Worm (Caenorhabditis elegans) whole organism, L1 larva: ENCODE results near the gene ebp-1.

Experiments used
- C04F5.9 ChIP-seq: sonication (generic microtip); optimal IDR thresholded peaks from 2 replicates; lab custom pipeline; 2016; ENCODE audit warnings: missing genetic modification characterization, missing compliant biosample characterization
- blmp-1 ChIP-seq: fragments of 150-350 bp; optimal IDR thresholded peaks from 2 replicates; lab custom pipeline; 2014; ENCODE audit warnings: missing biosample characterization, missing genetic modification characterization
- ces-1 ChIP-seq: fragments of 150-350 bp; optimal IDR thresholded peaks from 2 replicates; lab custom pipeline; 2014; ENCODE audit warnings: missing biosample characterization, missing genetic modification reagents, missing genetic modification characterization
- fos-1 ChIP-seq: fragments of 150-350 bp; optimal IDR thresholded peaks from 2 replicates; lab custom pipeline; 2014; ENCODE audit warnings: missing biosample characterization, missing genetic modification characterization
- hlh-17 ChIP-seq: fragments of 200-800 bp; sonication (Bioruptor generic); optimal IDR thresholded peaks from 2 replicates; lab custom pipeline; 2018; ENCODE audit warnings: missing genetic modification characterization, mild to moderate bottlenecking, missing compliant biosample characterization, moderate library complexity, borderline replicate concordance
- nhr-76 ChIP-seq: sonication (generic microtip); optimal IDR thresholded peaks from 2 replicates; lab custom pipeline; 2017; ENCODE audit warnings: missing biosample characterization, missing genetic modification characterization
- nhr-77 ChIP-seq: fragments of 150-350 bp; optimal IDR thresholded peaks from 2 replicates; lab custom pipeline; 2014; ENCODE audit warnings: missing biosample characterization, missing genetic modification characterization
- tbx-2 ChIP-seq: sonication (generic microtip); optimal IDR thresholded peaks from 2 replicates; lab custom pipeline; 2016; ENCODE audit warnings: missing genetic modification characterization, missing compliant biosample characterization
- zag-1 ChIP-seq: fragments of 150-350 bp; optimal IDR thresholded peaks from 2 replicates; lab custom pipeline; 2014; ENCODE audit warnings: missing biosample characterization, missing genetic modification characterization

DNA sequence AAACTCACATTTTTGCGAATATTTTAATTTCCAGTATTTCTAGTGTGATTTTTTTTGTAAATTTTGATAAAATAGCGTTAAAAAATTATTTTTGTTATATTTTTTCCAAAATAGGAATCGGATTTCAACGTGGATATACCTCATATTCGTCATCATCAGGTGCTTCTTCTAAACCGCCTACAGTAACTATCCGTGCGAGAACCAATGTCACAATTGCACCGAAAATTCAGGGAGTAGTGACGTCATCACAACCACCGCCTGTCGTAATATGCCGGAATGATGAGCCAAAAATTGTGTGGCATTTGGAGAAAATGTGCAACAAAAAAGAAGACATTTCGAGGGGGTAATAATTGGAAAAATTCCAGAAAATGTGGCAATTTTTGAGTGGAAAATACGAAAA, 47.8 kb downstream of the ebp-1 start:
- TF ChIP-seq hlh-17 (GFP tag; lab: Kevin White, UChicago) = no peak
- TF ChIP-seq fos-1 (tag; lab: Kevin White, UChicago) = no peak
- no peak for TF ChIP-seq nhr-77 (tag; lab: Kevin White, UChicago)
- no peak for TF ChIP-seq C04F5.9 (tag; lab: Kevin White, UChicago)
- no peak for TF ChIP-seq tbx-2 (tag; lab: Kevin White, UChicago)
- TF ChIP-seq blmp-1 (tag; lab: Kevin White, UChicago) = no peak
- TF ChIP-seq zag-1 (tag; lab: Kevin White, UChicago) = no peak
- TF ChIP-seq ces-1 (GFP tag; lab: Kevin White, UChicago) = no peak
- TF ChIP-seq nhr-76 (tag; lab: Kevin White, UChicago) = no peak
